Fruit fly (Drosophila melanogaster): Measurements from ENCODE around the gene Rcd4.

Gene Rcd4

dm6 chr2L:8416350-8417046 lies 33.8 kb downstream of the Rcd4 start (continued):
- TF ChIP-seq Xrp1 (GFP tag; IDR thresholded peaks at IDR 0.05) (peak; percentile 36; the same call in 1 of the 2 replicates), CG43689 (GFP tag; IDR thresholded peaks at IDR 0.05) (no peak), CG5180 (GFP tag; optimal IDR thresholded peaks at IDR 0.05) (no peak), CG4328 (GFP tag; optimal IDR thresholded peaks at IDR 0.05) (no peak), CG12942 (GFP tag; optimal IDR thresholded peaks at IDR 0.05) (no peak), CG7271 (tag; optimal IDR thresholded peaks at IDR 0.05) (no peak), dimm (GFP tag; IDR thresholded peaks at IDR 0.05) (no peak), Ets65A (GFP tag) (peak; percentile 62), Taf1 (GFP tag; IDR thresholded peaks at IDR 0.05) (no peak), emc (GFP tag; optimal IDR thresholded peaks at IDR 0.05) (no peak), tgo (GFP tag; IDR thresholded peaks at IDR 0.05) (no peak), Kr (GFP tag; optimal IDR thresholded peaks at IDR 0.05) (no peak), HHEX (GFP tag; optimal IDR thresholded peaks at IDR 0.05) (no peak), GATAe (GFP tag; conservative IDR thresholded peaks at IDR 0.05) (no peak), pum (GFP tag; optimal IDR thresholded peaks at IDR 0.05) (peak; percentile 8), CG1602 (GFP tag; optimal IDR thresholded peaks at IDR 0.05) (no peak), BEAF-32 (GFP tag; optimal IDR thresholded peaks at IDR 0.05) (no peak), Drgx (GFP tag; IDR thresholded peaks at IDR 0.05) (no peak; the same call in 1 of the 2 replicates), tll (GFP tag; optimal IDR thresholded peaks at IDR 0.05) (peak in 1 of 2 experiments; percentile 99), Chrac-16 (GFP tag; optimal IDR thresholded peaks at IDR 0.05) (no peak), CG42726 (GFP tag; IDR thresholded peaks at IDR 0.05; ENCODE audit: partially characterized antibody) (no peak), lola (GFP tag; optimal IDR thresholded peaks at IDR 0.05) (no peak), CG4282 (GFP tag; optimal IDR thresholded peaks at IDR 0.05) (no peak), CG8944 (GFP tag; optimal IDR thresholded peaks at IDR 0.05) (no peak), run (tag; optimal IDR thresholded peaks at IDR 0.05) (no peak), CG12155 (GFP tag; optimal IDR thresholded peaks at IDR 0.05) (no peak), CoRest (tag; optimal IDR thresholded peaks at IDR 0.05) (no peak), Dfd (GFP tag; optimal IDR thresholded peaks at IDR 0.05) (no peak), Hr39 (optimal IDR thresholded peaks at IDR 0.05) (no peak), ash1 (GFP tag; optimal IDR thresholded peaks at IDR 0.05) (no peak), CG12299 (tag; optimal IDR thresholded peaks at IDR 0.05) (no peak), PHDP (tag; optimal IDR thresholded peaks at IDR 0.05) (no peak), Hsf (GFP tag; optimal IDR thresholded peaks at IDR 0.05) (peak; percentile 1), CG4617 (GFP tag; optimal IDR thresholded peaks at IDR 0.05; ENCODE audit: borderline replicate concordance) (no peak), chif (GFP tag; optimal IDR thresholded peaks at IDR 0.05) (no peak), CG7556 (GFP tag; optimal IDR thresholded peaks at IDR 0.05) (no peak), HLH54F (GFP tag; optimal IDR thresholded peaks at IDR 0.05) (no peak), corto (GFP tag; optimal IDR thresholded peaks at IDR 0.05) (peak; percentile 21), zen2 (GFP tag; IDR thresholded peaks at IDR 0.05; ENCODE audit: partially characterized antibody) (no peak), Hmx (GFP tag; optimal IDR thresholded peaks at IDR 0.05) (no peak), BtbVII (GFP tag; optimal IDR thresholded peaks at IDR 0.05) (no peak), caup (GFP tag; optimal IDR thresholded peaks at IDR 0.05; ENCODE audit: severe bottlenecking) (no peak), CG10147 (GFP tag; optimal IDR thresholded peaks at IDR 0.05) (no peak), Dad (GFP tag; optimal IDR thresholded peaks at IDR 0.05) (no peak), CG6254 (GFP tag; optimal IDR thresholded peaks at IDR 0.05) (peak; percentile 21), ind (GFP tag; optimal IDR thresholded peaks at IDR 0.05) (no peak), sima (GFP tag; optimal IDR thresholded peaks at IDR 0.05) (no peak), otp (GFP tag; IDR thresholded peaks at IDR 0.05) (peak; percentile 36; the same call in 1 of the 3 replicates), pnt (GFP tag; optimal IDR thresholded peaks at IDR 0.05) (no peak), Side (GFP tag; optimal IDR thresholded peaks at IDR 0.05) (no peak)

Data from whole organism, embryonic.